Fruit fly (Drosophila melanogaster): ENCODE measurements around the gene CG14050.

The CG14050 gene

dm6 chrX:2306307-2306706, 19.7 kb downstream of the CG14050 start (continued):
- TF ChIP-seq fd3F (GFP tag; optimal IDR thresholded peaks at IDR 0.05) = peak; percentile 40
- TF ChIP-seq tx (GFP tag; optimal IDR thresholded peaks at IDR 0.05) = peak; percentile 45
- no peak for TF ChIP-seq Hr78 (GFP tag; optimal IDR thresholded peaks at IDR 0.05)
- TF ChIP-seq ewg (GFP tag; optimal IDR thresholded peaks at IDR 0.05) = peak; percentile 42
- TF ChIP-seq eyg (GFP tag; optimal IDR thresholded peaks at IDR 0.05) = peak; percentile 31
- TF ChIP-seq prd (optimal IDR thresholded peaks at IDR 0.05) = no peak
- TF ChIP-seq prd (GFP tag; IDR thresholded peaks at IDR 0.05) = peak; percentile 72; the same call in 2 of the 3 replicates
- TF ChIP-seq Aef1 (GFP tag; IDR thresholded peaks at IDR 0.05) = peak; percentile 56
- TF ChIP-seq CG18619 (GFP tag; optimal IDR thresholded peaks at IDR 0.05) = peak; percentile 50
- TF ChIP-seq Dad (GFP tag; optimal IDR thresholded peaks at IDR 0.05) = peak; percentile 17
- peak; percentile 50 for TF ChIP-seq CG13296 (GFP tag; optimal IDR thresholded peaks at IDR 0.05)
- no peak for TF ChIP-seq Dp (GFP tag; optimal IDR thresholded peaks at IDR 0.05)
- TF ChIP-seq CG31365 (tag; optimal IDR thresholded peaks at IDR 0.05) = no peak
- peak; percentile 28 for TF ChIP-seq CG4820 (GFP tag; optimal IDR thresholded peaks at IDR 0.05)
- TF ChIP-seq CG10147 (GFP tag; optimal IDR thresholded peaks at IDR 0.05) = no peak
- no peak for TF ChIP-seq tna (GFP tag; IDR thresholded peaks at IDR 0.05; ENCODE audit: partially characterized antibody)
- no peak for TF ChIP-seq wek (GFP tag; optimal IDR thresholded peaks at IDR 0.05)
- TF ChIP-seq CG8359 (GFP tag; optimal IDR thresholded peaks at IDR 0.05; ENCODE audit: borderline replicate concordance) = peak; percentile 2
- TF ChIP-seq wdn (GFP tag; IDR thresholded peaks at IDR 0.05) = no peak
- TF ChIP-seq BtbVII (GFP tag; optimal IDR thresholded peaks at IDR 0.05) = peak; percentile 47
- no peak for TF ChIP-seq schlank (tag; optimal IDR thresholded peaks at IDR 0.05)
- peak; percentile 59 for TF ChIP-seq unpg (GFP tag; optimal IDR thresholded peaks at IDR 0.05)
- TF ChIP-seq CG12219 (GFP tag; optimal IDR thresholded peaks at IDR 0.05) = peak; percentile 47
- no peak for TF ChIP-seq gro (GFP tag; optimal IDR thresholded peaks at IDR 0.05)
- TF ChIP-seq Deaf1 (tag; optimal IDR thresholded peaks at IDR 0.05) = no peak
- peak; percentile 22 for TF ChIP-seq fu2 (GFP tag; optimal IDR thresholded peaks at IDR 0.05)
- TF ChIP-seq ems (GFP tag; optimal IDR thresholded peaks at IDR 0.05) = peak; percentile 46
- TF ChIP-seq CG9932 (GFP tag; IDR thresholded peaks at IDR 0.05) = no peak
- no peak for TF ChIP-seq eve (GFP tag; optimal IDR thresholded peaks at IDR 0.05)
- TF ChIP-seq grau (tag; optimal IDR thresholded peaks at IDR 0.05) = peak; percentile 58
- TF ChIP-seq dpn (GFP tag; optimal IDR thresholded peaks at IDR 0.05) = peak; percentile 47 to 73
- no peak for TF ChIP-seq sr (GFP tag; IDR thresholded peaks at IDR 0.05)
- no peak for TF ChIP-seq Neu2 (GFP tag; optimal IDR thresholded peaks at IDR 0.05; ENCODE audit: borderline replicate concordance)
- no peak for TF ChIP-seq sd (tag; optimal IDR thresholded peaks at IDR 0.05)
- no peak for TF ChIP-seq Nf-YC (tag; optimal IDR thresholded peaks at IDR 0.05)
- TF ChIP-seq pros (GFP tag; optimal IDR thresholded peaks at IDR 0.05) = no peak
- TF ChIP-seq Poxn (GFP tag; IDR thresholded peaks at IDR 0.05) = no peak
- TF ChIP-seq phol (tag; optimal IDR thresholded peaks at IDR 0.05) = peak; percentile 69
- TF ChIP-seq Oli (tag; optimal IDR thresholded peaks at IDR 0.05) = peak; percentile 82

DNA sequence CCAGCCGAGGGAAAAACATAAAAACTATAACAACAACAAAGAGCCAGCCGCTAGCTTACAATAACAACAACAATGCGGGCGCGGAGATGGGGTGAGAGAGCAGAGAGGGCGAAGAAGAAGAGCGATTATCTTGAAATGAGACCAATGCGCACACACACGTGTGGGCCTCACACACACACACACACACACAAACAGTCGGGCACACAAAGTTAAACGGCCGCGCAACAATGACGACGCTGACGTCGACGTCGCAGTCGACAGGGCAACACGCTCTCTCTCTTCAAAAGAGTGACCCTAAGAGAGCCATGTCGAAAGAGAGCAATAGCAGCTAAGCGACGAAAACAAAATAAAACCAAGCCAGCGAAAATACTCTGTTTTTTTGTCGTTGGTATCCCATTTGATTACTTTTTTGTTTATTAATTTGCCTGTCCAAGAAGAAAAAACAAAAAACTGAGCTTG, 20.1 kb downstream of the CG14050 start:
- TF ChIP-seq chinmo (GFP tag; IDR thresholded peaks at IDR 0.05; ENCODE audit: partially characterized antibody) (peak; percentile 98), Deaf1 (tag; optimal IDR thresholded peaks at IDR 0.05) (peak; percentile 19), chm (GFP tag; IDR thresholded peaks at IDR 0.05) (peak; percentile 69; the same call in 1 of the 2 replicates), Dip3 (GFP tag; optimal IDR thresholded peaks at IDR 0.05) (no peak), grn (GFP tag; optimal IDR thresholded peaks at IDR 0.05) (peak; percentile 59), CG34224 (GFP tag; IDR thresholded peaks at IDR 0.05; ENCODE audit: partially characterized antibody) (peak; percentile 24; the same call in 1 of the 3 replicates), HmgZ (tag; optimal IDR thresholded peaks at IDR 0.05) (peak; percentile 13), CG1603 (tag; optimal IDR thresholded peaks at IDR 0.05) (no peak), CG13287 (GFP tag; IDR thresholded peaks at IDR 0.05; ENCODE audit: partially characterized antibody) (peak; percentile 52; the same call in 1 of the 2 replicates), Med (GFP tag) (peak; percentile 67), NfI (GFP tag; optimal IDR thresholded peaks at IDR 0.05) (no peak), H2.0 (GFP tag; IDR thresholded peaks at IDR 0.05) (no peak), cwo (GFP tag; optimal IDR thresholded peaks at IDR 0.05) (peak; percentile 73), gcm (GFP tag; optimal IDR thresholded peaks at IDR 0.05) (peak; percentile 68)
